Fruit fly (Drosophila melanogaster) whole organism, embryonic: ENCODE measurements around the gene CG5390.
A peak's percentile ranks its signal among the peaks of the same experiment; 100 is the strongest.

Experiments used
- CG10565 ChIP-seq: fragments of 200-800 bp; sonication (Bioruptor generic); optimal IDR thresholded peaks from 3 replicates; lab custom pipeline; 2016; ENCODE audit warnings: missing biosample characterization, mild to moderate bottlenecking, missing genetic modification characterization
- CG15479 ChIP-seq: fragments of 200-800 bp; sonication (Bioruptor generic); optimal IDR thresholded peaks from 3 replicates; lab custom pipeline; 2019; ENCODE audit warnings: missing biosample characterization, mild to moderate bottlenecking, missing genetic modification characterization, moderate library complexity
- CG16863 ChIP-seq: fragments of 200-800 bp; sonication (Bioruptor generic); optimal IDR thresholded peaks from 3 replicates; lab custom pipeline; 2016; ENCODE audit warnings: missing biosample characterization, missing genetic modification characterization
- CG17186 ChIP-seq: fragments of 200-800 bp; sonication (Bioruptor generic); optimal IDR thresholded peaks from 3 replicates; lab custom pipeline; 2017; ENCODE audit warnings: missing biosample characterization, missing genetic modification reagents, missing genetic modification characterization
- CG30020 ChIP-seq: fragments of 200-800 bp; optimal IDR thresholded peaks from 2 replicates; lab custom pipeline; 2019; ENCODE audit warnings: missing biosample characterization, mild to moderate bottlenecking, missing genetic modification characterization, moderate library complexity
- CG30431 ChIP-seq: fragments of 200-800 bp; sonication (Bioruptor generic); optimal IDR thresholded peaks from 2 replicates; lab custom pipeline; 2017; ENCODE audit warnings: missing biosample characterization, missing genetic modification characterization
- CG3407 ChIP-seq: fragments of 200-800 bp; sonication (Bioruptor generic); optimal IDR thresholded peaks from 2 replicates; lab custom pipeline; 2018; ENCODE audit warnings: missing biosample characterization, mild to moderate bottlenecking, missing genetic modification characterization
- CG42726 ChIP-seq: fragments of 200-800 bp; sonication (Bioruptor generic); IDR thresholded peaks from 2 replicates; pipeline ENCODE4 v1.3.6; 2022; ENCODE audit warnings: missing biosample characterization, missing genetic modification characterization; ENCODE audit not compliant: partially characterized antibody
- CG6175 ChIP-seq: fragments of 200-800 bp; sonication (Bioruptor generic); IDR thresholded peaks from 3 replicates; pipeline ENCODE4 v1.3.6; 2022; ENCODE audit warnings: missing biosample characterization, missing genetic modification characterization
- CG7556 ChIP-seq: fragments of 200-800 bp; sonication (Bioruptor generic); optimal IDR thresholded peaks from 2 replicates; lab custom pipeline; 2017; ENCODE audit warnings: missing biosample characterization, mild to moderate bottlenecking, missing genetic modification characterization
- CG8388 ChIP-seq: fragments of 200-800 bp; sonication (Bioruptor generic); optimal IDR thresholded peaks from 2 replicates; lab custom pipeline; 2019; ENCODE audit warnings: missing biosample characterization, mild to moderate bottlenecking, missing genetic modification characterization, moderate library complexity
- CG9727 ChIP-seq: fragments of 200-800 bp; sonication (Bioruptor generic); optimal IDR thresholded peaks from 3 replicates; lab custom pipeline; 2017; ENCODE audit warnings: missing biosample characterization, mild to moderate bottlenecking, missing genetic modification characterization
- Dek ChIP-seq: fragments of 200-800 bp; sonication (Bioruptor generic); optimal IDR thresholded peaks from 3 replicates; lab custom pipeline; 2019; ENCODE audit warnings: missing biosample characterization, mild to moderate bottlenecking, missing genetic modification characterization, moderate library complexity
- Drgx ChIP-seq: fragments of 200-800 bp; sonication (Bioruptor generic); IDR thresholded peaks from 2 replicates; pipeline ENCODE4 v1.3.6; 2022; ENCODE audit warnings: missing biosample characterization, missing genetic modification characterization
- Kr ChIP-seq: fragments of 200-800 bp; sonication (Bioruptor generic); optimal IDR thresholded peaks from 2 replicates; lab custom pipeline; 2017; ENCODE audit warnings: missing biosample characterization, mild to moderate bottlenecking, missing genetic modification characterization
- Lpt ChIP-seq: fragments of >200 bp; optimal IDR thresholded peaks from 2 replicates; lab custom pipeline; 2018; ENCODE audit warnings: missing biosample characterization, missing genetic modification characterization
- Myb ChIP-seq: fragments of 200-800 bp; sonication (Bioruptor generic); optimal IDR thresholded peaks from 2 replicates; lab custom pipeline; 2016; ENCODE audit warnings: missing biosample characterization, missing genetic modification characterization
- Ssrp ChIP-seq: fragments of 200-800 bp; sonication (Bioruptor generic); optimal IDR thresholded peaks from 2 replicates; lab custom pipeline; 2018; ENCODE audit warnings: missing biosample characterization, mild to moderate bottlenecking, missing genetic modification characterization, moderate library complexity
- ash1 ChIP-seq: fragments of 200-800 bp; sonication (Bioruptor generic); optimal IDR thresholded peaks from 2 replicates; lab custom pipeline; 2018; ENCODE audit warnings: missing biosample characterization, mild to moderate bottlenecking, missing genetic modification characterization
- btn ChIP-seq: fragments of 200-800 bp; sonication (Bioruptor generic); optimal IDR thresholded peaks from 2 replicates; lab custom pipeline; 2016; ENCODE audit warnings: missing biosample characterization, missing genetic modification characterization
- cad ChIP-seq: fragments of >200 bp; optimal IDR thresholded peaks from 2 replicates; lab custom pipeline; 2017; ENCODE audit warnings: missing biosample characterization, missing genetic modification characterization
- cg ChIP-seq: fragments of 200-800 bp; sonication (Bioruptor generic); optimal IDR thresholded peaks from 3 replicates; lab custom pipeline; 2019; ENCODE audit warnings: missing biosample characterization, mild to moderate bottlenecking, missing genetic modification characterization, moderate library complexity
- eve ChIP-seq, 2 experiments: fragments of >200 bp; optimal IDR thresholded peaks; 2 replicates each; lab custom pipeline; 2017; ENCODE audit warnings: missing biosample characterization in 2 of 2, missing genetic modification characterization in 2 of 2
- fd3F ChIP-seq: fragments of 200-800 bp; sonication (Bioruptor generic); optimal IDR thresholded peaks from 2 replicates; lab custom pipeline; 2018; ENCODE audit warnings: missing biosample characterization, mild to moderate bottlenecking, missing genetic modification characterization, moderate library complexity
- gem ChIP-seq: fragments of 200-800 bp; sonication (Bioruptor generic); optimal IDR thresholded peaks from 2 replicates; lab custom pipeline; 2019; ENCODE audit warnings: missing biosample characterization, mild to moderate bottlenecking, missing genetic modification characterization, moderate library complexity
- ind ChIP-seq: fragments of 200-800 bp; sonication (Bioruptor generic); optimal IDR thresholded peaks from 3 replicates; lab custom pipeline; 2016; ENCODE audit warnings: missing biosample characterization, missing genetic modification characterization
- jumu ChIP-seq: fragments of 200-800 bp; sonication (Bioruptor generic); optimal IDR thresholded peaks from 3 replicates; lab custom pipeline; 2016; ENCODE audit warnings: missing biosample characterization, missing genetic modification characterization
- lola ChIP-seq, 3 experiments: fragments of >200 bp in 2 of 3; fragments of 200-800 bp in 1 of 3; sonication (Bioruptor generic) in 1 of 3; optimal IDR thresholded peaks; 2 replicates each; lab custom pipeline; 2017 to 2019; ENCODE audit warnings: missing biosample characterization in 3 of 3, missing genetic modification characterization in 3 of 3, mild to moderate bottlenecking in 1 of 3, moderate library complexity in 1 of 3
- lov ChIP-seq, 2 experiments: fragments of 200-800 bp in 1 of 2; fragments of >200 bp in 1 of 2; sonication (Bioruptor generic) in 1 of 2; IDR thresholded peaks in 1 of 2; optimal IDR thresholded peaks in 1 of 2; 2 replicates in 1 of 2; 3 replicates in 1 of 2; pipeline versions ENCODE4 v1.3.6 to Lab custom; 2017 to 2022; ENCODE audit warnings: missing biosample characterization in 1 of 2, missing genetic modification characterization in 1 of 2
- pan ChIP-seq, 4 experiments: fragments of >200 bp in 3 of 4; fragments of 200-800 bp in 1 of 4; sonication (Bioruptor generic) in 1 of 4; optimal IDR thresholded peaks in 3 of 4; IDR thresholded peaks in 1 of 4; 2 replicates each; pipeline versions ENCODE4 v1.3.6 to Lab custom; 2017 to 2022; ENCODE audit warnings: missing biosample characterization in 2 of 4, missing genetic modification characterization in 2 of 4, mixed read lengths in 1 of 4
- sens ChIP-seq: fragments of 200-800 bp; sonication (Bioruptor generic); peaks from one replicate; lab custom pipeline; 2016; ENCODE audit warnings: missing biosample characterization, missing genetic modification characterization
- shn ChIP-seq: fragments of 200-800 bp; sonication (Bioruptor generic); optimal IDR thresholded peaks from 3 replicates; lab custom pipeline; 2016; ENCODE audit warnings: missing biosample characterization, missing genetic modification characterization
- tgo ChIP-seq: fragments of 200-800 bp; sonication (Bioruptor generic); IDR thresholded peaks from 3 replicates; pipeline ENCODE4 v1.3.6; 2022; ENCODE audit warnings: missing biosample characterization, missing genetic modification characterization
- tin ChIP-seq: fragments of 200-800 bp; sonication (Bioruptor generic); optimal IDR thresholded peaks from 3 replicates; lab custom pipeline; 2016; ENCODE audit warnings: missing biosample characterization, missing genetic modification characterization
- zfh1 ChIP-seq: fragments of 200-800 bp; sonication (Bioruptor generic); IDR thresholded peaks from 3 replicates; pipeline ENCODE4 v1.3.6; 2022; ENCODE audit warnings: missing biosample characterization, missing genetic modification characterization

CG5390 gene

dm6 chr2L:10260750-10261493, 45.5 kb downstream of the CG5390 start, which contains the start of gene Pten (continued):
- peak; percentile 90 for TF ChIP-seq CG9727
- TF ChIP-seq cad, result peak; percentile 74
- no peak for TF ChIP-seq CG3407 (GFP tag; lab: Kevin White, UChicago)
- peak; percentile 71 for TF ChIP-seq ind (GFP tag; lab: Kevin White, UChicago)
- TF ChIP-seq CG30431 (GFP tag; lab: Kevin White, UChicago), result no peak
- peak; percentile 42 for TF ChIP-seq fd3F (GFP tag; lab: Kevin White, UChicago)
- no peak for TF ChIP-seq Dek (tag; lab: Kevin White, UChicago)
- TF ChIP-seq tin (GFP tag; lab: Kevin White, UChicago), result peak; percentile 50
- TF ChIP-seq Lpt, result no peak
- peak; percentile 69 for TF ChIP-seq CG10565
- TF ChIP-seq CG42726 (GFP tag; lab: Robert Waterston, UW), result peak; percentile 82; the same call in 1 of the 2 replicates
- peak; percentile 44 for TF ChIP-seq CG17186 (GFP tag; lab: Kevin White, UChicago)
- peak; percentile 98 for TF ChIP-seq CG30020
- TF ChIP-seq btn (GFP tag; lab: Kevin White, UChicago), result peak; percentile 23
- peak; percentile 61 for TF ChIP-seq CG7556 (GFP tag; lab: Kevin White, UChicago)
- peak; percentile 60 for TF ChIP-seq CG16863
- TF ChIP-seq jumu, result peak; percentile 64
- TF ChIP-seq Myb, result peak; percentile 36
- TF ChIP-seq shn (GFP tag; lab: Kevin White, UChicago), result peak; percentile 5

- TF ChIP-seq CG6175, result no peak
- peak; percentile 49 for TF ChIP-seq sens (GFP tag; lab: Kevin White, UChicago)
- TF ChIP-seq CG15479 (GFP tag; lab: Kevin White, UChicago), result peak; percentile 47
- TF ChIP-seq zfh1, result peak; percentile 13; the same call in 1 of the 3 replicates
- peak; percentile 80 for TF ChIP-seq lov (optimal IDR thresholded peaks at IDR 0.05; lab: Kevin White, UChicago)
- TF ChIP-seq lov (GFP tag; IDR thresholded peaks at IDR 0.05; lab: Robert Waterston, UW), result no peak
- peak in 1 of 2 experiments; percentile 36 for TF ChIP-seq eve (GFP tag; optimal IDR thresholded peaks at IDR 0.05; lab: Kevin White, UChicago)
- TF ChIP-seq Kr (GFP tag; lab: Kevin White, UChicago), result peak; percentile 68
- TF ChIP-seq Drgx (GFP tag; lab: Robert Waterston, UW), result 0 out of 2 replicates have a peak, but pooled peaks have one; percentile 27
- peak; percentile 99 for TF ChIP-seq CG8388 (GFP tag; lab: Kevin White, UChicago)
- TF ChIP-seq cg (GFP tag; lab: Kevin White, UChicago), result peak; percentile 91
- TF ChIP-seq lola (GFP tag; optimal IDR thresholded peaks at IDR 0.05; lab: Kevin White, UChicago), result peak in 1 of 3 experiments; percentile 44
- no peak for TF ChIP-seq pan (optimal IDR thresholded peaks at IDR 0.05; lab: Kevin White, UChicago)
- TF ChIP-seq pan (GFP tag; optimal IDR thresholded peaks at IDR 0.05 in 1 of 2, IDR thresholded peaks at IDR 0.05 in 1 of 2), result peak in 1 of 2 experiments; percentile 48
- TF ChIP-seq gem (tag; lab: Kevin White, UChicago), result no peak
- TF ChIP-seq ash1 (GFP tag; lab: Kevin White, UChicago), result no peak
- TF ChIP-seq Ssrp (tag; lab: Kevin White, UChicago), result no peak
- no peak; the same call in 2 of the 3 replicates for TF ChIP-seq tgo (GFP tag; lab: Robert Waterston, UW)
These were observed 46.2 kb downstream of the CG5390 start for dm6 chr2L:10259960-10260749.
